Worm (Caenorhabditis elegans) whole organism, late embryonic: ENCODE data around the gene ZC477.3.

Source experiments
- K09A11.1 ChIP-seq: sonication (generic microtip); optimal IDR thresholded peaks from 2 replicates; lab custom pipeline; 2017; ENCODE audit warnings: antibody characterized with exemption, mild to moderate bottlenecking, missing genetic modification characterization, missing compliant biosample characterization; ENCODE audit not compliant: insufficient read depth
- ahr-1 ChIP-seq: sonication (generic microtip); optimal IDR thresholded peaks from 2 replicates; lab custom pipeline; 2016; ENCODE audit warnings: missing genetic modification characterization, missing compliant biosample characterization
- ceh-18 ChIP-seq: sonication (generic microtip); optimal IDR thresholded peaks from 2 replicates; lab custom pipeline; 2016; ENCODE audit warnings: missing genetic modification characterization, missing compliant biosample characterization
- ceh-19 ChIP-seq: fragments of 200-800 bp; sonication (Bioruptor generic); optimal IDR thresholded peaks from 2 replicates; lab custom pipeline; 2018; ENCODE audit warnings: mild to moderate bottlenecking, missing genetic modification characterization, missing compliant biosample characterization
- ceh-2 ChIP-seq: sonication (generic microtip); optimal IDR thresholded peaks from 2 replicates; lab custom pipeline; 2016; ENCODE audit warnings: missing genotype, missing genetic modification characterization, missing compliant biosample characterization
- ceh-22 ChIP-seq: sonication (generic microtip); optimal IDR thresholded peaks from 2 replicates; lab custom pipeline; 2017; ENCODE audit warnings: missing biosample characterization, missing genetic modification characterization
- ceh-30 ChIP-seq: fragments of 150-350 bp; optimal IDR thresholded peaks from 2 replicates; lab custom pipeline; 2014; ENCODE audit warnings: missing biosample characterization, missing genetic modification characterization
- ceh-31 ChIP-seq: sonication (generic microtip); optimal IDR thresholded peaks from 2 replicates; lab custom pipeline; 2016; ENCODE audit warnings: missing genetic modification characterization, missing compliant biosample characterization
- ceh-34 ChIP-seq: sonication (generic microtip); optimal IDR thresholded peaks from 2 replicates; lab custom pipeline; 2016; ENCODE audit warnings: mild to moderate bottlenecking, missing genetic modification characterization, missing compliant biosample characterization
- ceh-45 ChIP-seq: fragments of 200-800 bp; sonication (Bioruptor generic); IDR thresholded peaks from 2 replicates; pipeline ENCODE4 v1.3.6; 2022; ENCODE audit warnings: missing genetic modification reagents, missing genetic modification characterization, missing compliant biosample characterization
- ceh-48 ChIP-seq: sonication (generic microtip); optimal IDR thresholded peaks from 2 replicates; lab custom pipeline; 2016; ENCODE audit warnings: missing genetic modification characterization, inconsistent platforms, missing compliant biosample characterization
- ceh-6 ChIP-seq: fragments of 200-800 bp; sonication (Bioruptor generic); optimal IDR thresholded peaks from 2 replicates; lab custom pipeline; 2018; ENCODE audit warnings: mild to moderate bottlenecking, missing genetic modification characterization, missing compliant biosample characterization
- ceh-9 ChIP-seq: sonication (generic microtip); optimal IDR thresholded peaks from 2 replicates; lab custom pipeline; 2016; ENCODE audit warnings: mild to moderate bottlenecking, missing genetic modification characterization, inconsistent platforms, missing compliant biosample characterization
- dmd-4 ChIP-seq: sonication (generic microtip); optimal IDR thresholded peaks from 2 replicates; lab custom pipeline; 2016; ENCODE audit warnings: borderline replicate concordance, missing genetic modification characterization, missing compliant biosample characterization
- elt-2 ChIP-seq: sonication (generic microtip); optimal IDR thresholded peaks from 2 replicates; lab custom pipeline; 2016; ENCODE audit warnings: missing genetic modification reagents, missing genetic modification characterization, missing compliant biosample characterization
- ets-4 ChIP-seq: sonication (generic microtip); optimal IDR thresholded peaks from 2 replicates; lab custom pipeline; 2016; ENCODE audit warnings: missing genetic modification characterization, missing compliant biosample characterization
- eyg-1 ChIP-seq: sonication (generic microtip); optimal IDR thresholded peaks from 2 replicates; lab custom pipeline; 2016; ENCODE audit warnings: missing genotype, missing genetic modification characterization, missing compliant biosample characterization
- fax-1 ChIP-seq: sonication (generic microtip); optimal IDR thresholded peaks from 2 replicates; lab custom pipeline; 2016; ENCODE audit warnings: missing genotype, missing genetic modification characterization, missing compliant biosample characterization
- fkh-10 ChIP-seq: fragments of 150-350 bp; optimal IDR thresholded peaks from 2 replicates; lab custom pipeline; 2014; ENCODE audit warnings: missing biosample characterization, missing genetic modification reagents, missing genetic modification characterization
- gmeb-2 ChIP-seq: sonication (generic microtip); optimal IDR thresholded peaks from 2 replicates; lab custom pipeline; 2016; ENCODE audit warnings: missing genetic modification characterization, inconsistent platforms, missing compliant biosample characterization
- hlh-30 ChIP-seq: sonication (generic microtip); optimal IDR thresholded peaks from 2 replicates; lab custom pipeline; 2017; ENCODE audit warnings: antibody characterized with exemption, missing genetic modification characterization, missing compliant biosample characterization; ENCODE audit not compliant: insufficient read depth
- hlh-8 ChIP-seq: sonication (generic microtip); optimal IDR thresholded peaks from 2 replicates; lab custom pipeline; 2016; ENCODE audit warnings: missing genotype, missing genetic modification characterization, missing compliant biosample characterization
- lin-11 ChIP-seq: fragments of 200-800 bp; sonication (Bioruptor generic); optimal IDR thresholded peaks from 2 replicates; lab custom pipeline; 2018; ENCODE audit warnings: mild to moderate bottlenecking, missing genetic modification characterization, missing compliant biosample characterization
- madf-2 ChIP-seq: sonication (generic microtip); optimal IDR thresholded peaks from 2 replicates; lab custom pipeline; 2017; ENCODE audit warnings: missing genetic modification characterization, missing compliant biosample characterization
- mec-3 ChIP-seq: sonication (generic microtip); optimal IDR thresholded peaks from 2 replicates; lab custom pipeline; 2016; ENCODE audit warnings: borderline replicate concordance, missing genetic modification characterization, missing compliant biosample characterization
- nhr-232 ChIP-seq: sonication (generic microtip); optimal IDR thresholded peaks from 2 replicates; lab custom pipeline; 2016; ENCODE audit warnings: missing genetic modification characterization, missing compliant biosample characterization
- odd-2 ChIP-seq: sonication (generic microtip); optimal IDR thresholded peaks from 2 replicates; lab custom pipeline; 2017; ENCODE audit warnings: antibody characterized with exemption, mild to moderate bottlenecking, missing genetic modification characterization, missing compliant biosample characterization
- pag-3 ChIP-seq: sonication (generic microtip); optimal IDR thresholded peaks from 2 replicates; lab custom pipeline; 2016; ENCODE audit warnings: missing compliant biosample characterization, missing genetic modification characterization, borderline replicate concordance
- pat-9 ChIP-seq: fragments of 200-800 bp; sonication (Bioruptor generic); optimal IDR thresholded peaks from 2 replicates; lab custom pipeline; 2018; ENCODE audit warnings: mild to moderate bottlenecking, missing genetic modification characterization, moderate library complexity, missing compliant biosample characterization
- pax-1 ChIP-seq: fragments of 150-350 bp; optimal IDR thresholded peaks from 2 replicates; lab custom pipeline; 2014; ENCODE audit warnings: missing biosample characterization, missing genetic modification characterization
- pha-2 ChIP-seq: sonication (generic microtip); optimal IDR thresholded peaks from 2 replicates; lab custom pipeline; 2017; ENCODE audit warnings: mild to moderate bottlenecking, missing genetic modification characterization, missing compliant biosample characterization
- pqm-1 ChIP-seq: sonication (generic microtip); optimal IDR thresholded peaks from 2 replicates; lab custom pipeline; 2016; ENCODE audit warnings: missing genetic modification characterization, missing compliant biosample characterization
- pros-1 ChIP-seq: fragments of 150-350 bp; optimal IDR thresholded peaks from 2 replicates; lab custom pipeline; 2014; ENCODE audit warnings: missing biosample characterization, missing genetic modification reagents, missing genetic modification characterization
- ref-2 ChIP-seq: sonication (generic microtip); optimal IDR thresholded peaks from 2 replicates; lab custom pipeline; 2016; ENCODE audit warnings: missing genetic modification characterization, missing compliant biosample characterization
- rnt-1 ChIP-seq: sonication (generic microtip); optimal IDR thresholded peaks from 2 replicates; lab custom pipeline; 2016; ENCODE audit warnings: missing genetic modification characterization, missing compliant biosample characterization
- ttx-3 ChIP-seq: sonication (generic microtip); optimal IDR thresholded peaks from 2 replicates; lab custom pipeline; 2016; ENCODE audit warnings: missing genetic modification reagents, missing genetic modification characterization, missing compliant biosample characterization
- unc-55 ChIP-seq: sonication (generic microtip); optimal IDR thresholded peaks from 2 replicates; lab custom pipeline; 2017; ENCODE audit warnings: missing biosample characterization, missing genetic modification reagents, missing genetic modification characterization
- unc-86 ChIP-seq: sonication (generic microtip); optimal IDR thresholded peaks from 2 replicates; lab custom pipeline; 2016; ENCODE audit warnings: missing genetic modification characterization, missing compliant biosample characterization
- zip-5 ChIP-seq: sonication (generic microtip); optimal IDR thresholded peaks from 2 replicates; lab custom pipeline; 2016; ENCODE audit warnings: missing genetic modification characterization, missing compliant biosample characterization
- ztf-16 ChIP-seq: sonication (generic microtip); optimal IDR thresholded peaks from 2 replicates; lab custom pipeline; 2017; ENCODE audit warnings: missing genetic modification characterization, missing compliant biosample characterization

Gene ZC477.3

ce11 chrIV:7111354-7111753, 8.1 kb downstream of the ZC477.3 start, which contains the start of the genes ZC477.7 and ssq-3:
Gene ZC477.7 (minus strand): TSS chrIV:7111454.
Gene ssq-3 (plus strand): TSS chrIV:7111604.
- TF ChIP-seq eyg-1 (tag; lab: Kevin White, UChicago), result no peak
- TF ChIP-seq, all 69 proteins: peak for 0

- TF ChIP-seq unc-55 (GFP tag; lab: Kevin White, UChicago), result no peak
- TF ChIP-seq pros-1 (tag; lab: Kevin White, UChicago), result no peak
- TF ChIP-seq ceh-34 (tag; lab: Kevin White, UChicago), result no peak
- TF ChIP-seq pat-9, result no peak
- TF ChIP-seq pqm-1 (tag; lab: Kevin White, UChicago), result no peak
- no peak for TF ChIP-seq pha-2 (tag; lab: Kevin White, UChicago)
- no peak for TF ChIP-seq ceh-18
- TF ChIP-seq nhr-232 (tag; lab: Kevin White, UChicago), result no peak
- TF ChIP-seq dmd-4 (tag; lab: Kevin White, UChicago), result no peak
- no peak for TF ChIP-seq ahr-1
- no peak for TF ChIP-seq ceh-6
- no peak for TF ChIP-seq mec-3
- no peak for TF ChIP-seq ttx-3 (tag; lab: Kevin White, UChicago)
- TF ChIP-seq zip-5 (tag; lab: Kevin White, UChicago), result no peak
- no peak for TF ChIP-seq ceh-30
- TF ChIP-seq pag-3 (tag; lab: Kevin White, UChicago), result no peak
These were observed 11.3 kb downstream of the ZC477.3 start, which contains the start of gene nas-8 for ce11 chrIV:7114599-7114998. Gene nas-8 (plus strand): TSS chrIV:7114899.

DNA sequence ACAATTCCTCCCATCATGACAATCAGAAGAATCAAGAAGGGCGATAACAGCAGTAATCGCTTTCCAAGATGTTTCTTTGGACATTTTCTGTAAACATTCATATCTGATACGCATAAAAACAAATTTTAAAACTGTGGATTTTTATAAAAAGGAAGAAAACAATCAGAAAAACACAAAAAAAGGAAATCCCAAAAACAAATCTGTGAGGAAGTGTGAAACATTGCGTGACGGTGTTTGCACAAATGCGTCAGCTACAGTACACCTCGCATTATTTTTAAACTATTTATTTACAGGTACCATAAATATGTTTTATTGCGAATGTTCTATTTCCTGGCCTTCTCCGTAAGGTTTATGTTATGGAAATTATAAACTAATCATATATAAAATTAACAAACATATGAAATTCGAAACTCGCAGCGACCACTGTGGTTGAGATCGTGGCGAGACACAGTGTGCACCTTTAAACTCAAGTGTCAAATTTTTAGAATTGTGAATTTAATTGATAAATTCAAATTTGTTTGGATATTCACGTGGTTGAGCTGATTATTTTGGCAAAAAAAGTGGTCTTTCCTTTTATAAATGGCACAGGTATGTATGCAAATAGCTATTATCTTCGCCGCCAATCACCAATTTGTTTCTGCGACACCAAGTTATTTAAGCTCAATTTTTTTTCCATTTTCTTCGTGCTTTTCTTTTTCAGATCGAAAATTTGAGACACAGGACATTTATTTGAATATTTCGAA, 18.2 kb downstream of the ZC477.3 start, which contains the start of the genes C34D4.10 and str-48:
Gene C34D4.10, minus strand, starts transcription at position 101 of the 743 bp plus-strand sequence.
Gene str-48, plus strand, starts transcription at position 693 of the 743 bp plus-strand sequence.
- TF ChIP-seq K09A11.1 (tag; lab: Kevin White, UChicago), result no peak
- no peak for TF ChIP-seq ceh-30
- TF ChIP-seq rnt-1 (tag; lab: Kevin White, UChicago), result no peak
- no peak for TF ChIP-seq elt-2 (tag; lab: Kevin White, UChicago)
- TF ChIP-seq pax-1 (tag; lab: Kevin White, UChicago), result no peak
- TF ChIP-seq ref-2 (tag; lab: Kevin White, UChicago), result no peak
- no peak for TF ChIP-seq ceh-9 (tag; lab: Kevin White, UChicago)
- TF ChIP-seq ceh-19 (GFP tag; lab: Kevin White, UChicago), result no peak
- no peak for TF ChIP-seq ceh-48 (tag; lab: Kevin White, UChicago)
- TF ChIP-seq ceh-31 (tag; lab: Kevin White, UChicago), result no peak
- TF ChIP-seq lin-11 (tag; lab: Kevin White, UChicago), result no peak

DNA sequence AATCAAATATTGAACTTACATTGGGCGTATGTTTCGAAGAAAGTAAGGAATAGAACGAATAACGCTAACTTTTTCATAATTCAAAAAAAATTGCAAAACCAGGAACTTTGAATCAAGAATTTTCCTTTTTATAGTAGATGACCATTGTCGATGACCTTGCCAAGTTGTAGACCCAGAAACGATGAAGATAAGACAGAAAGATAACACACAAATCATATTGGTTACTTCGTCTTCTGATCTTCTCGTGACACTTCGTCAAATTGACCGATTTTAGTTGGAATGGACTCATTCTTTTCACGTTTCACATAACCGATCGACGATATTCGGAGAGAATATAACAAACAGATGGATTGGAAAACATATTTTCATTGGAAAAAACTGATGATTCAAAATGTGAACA, 28.5 kb downstream of the ZC477.3 start, which contains the start of gene grsp-3:
Gene grsp-3, minus strand, starts transcription at position 149 of the 400 bp plus-strand sequence.
- TF ChIP-seq pha-2 (tag; lab: Kevin White, UChicago) (no peak), eyg-1 (tag; lab: Kevin White, UChicago) (no peak), madf-2 (tag; lab: Kevin White, UChicago) (no peak), unc-55 (GFP tag; lab: Kevin White, UChicago) (no peak), ceh-2 (tag; lab: Kevin White, UChicago) (no peak), ceh-45 (GFP tag; lab: Robert Waterston, UW) (no peak), gmeb-2 (tag; lab: Kevin White, UChicago) (no peak), odd-2 (no peak), rnt-1 (tag; lab: Kevin White, UChicago) (no peak), ttx-3 (tag; lab: Kevin White, UChicago) (no peak), ets-4 (no peak), unc-86 (no peak), fkh-10 (GFP tag; lab: Kevin White, UChicago) (no peak), elt-2 (tag; lab: Kevin White, UChicago) (no peak), ztf-16 (tag; lab: Kevin White, UChicago) (no peak), hlh-30 (tag; lab: Kevin White, UChicago) (no peak), fax-1 (tag; lab: Kevin White, UChicago) (no peak), hlh-8 (no peak), ceh-22 (tag; lab: Kevin White, UChicago) (no peak)
